Fruit fly (Drosophila melanogaster): ENCODE results near the gene CG32354.
A peak's percentile ranks its signal among the peaks of the same experiment; 100 is the strongest.

- TF ChIP-seq CG1620 (GFP tag; optimal IDR thresholded peaks at IDR 0.05) (no peak), kay (GFP tag; ENCODE audit: borderline replicate concordance) (peak; percentile 96), Hr96 (GFP tag; optimal IDR thresholded peaks at IDR 0.05) (no peak), cnc (optimal IDR thresholded peaks at IDR 0.05) (no peak), CG12768 (GFP tag; optimal IDR thresholded peaks at IDR 0.05) (peak; percentile 39), cic (GFP tag; optimal IDR thresholded peaks at IDR 0.05) (no peak), pad (GFP tag; optimal IDR thresholded peaks at IDR 0.05) (no peak), tj (GFP tag; optimal IDR thresholded peaks at IDR 0.05) (no peak), Crg-1 (GFP tag; optimal IDR thresholded peaks at IDR 0.05) (no peak), Mnt (GFP tag; optimal IDR thresholded peaks at IDR 0.05) (no peak), toe (GFP tag; optimal IDR thresholded peaks at IDR 0.05) (no peak), CG7045 (GFP tag; optimal IDR thresholded peaks at IDR 0.05) (peak; percentile 61)
Measured at dm6 chr3L:8440771-8441549, 19.0 kb upstream of the CG32354 start.

All from whole organism, adult.